Worm (Caenorhabditis elegans) whole organism, L2 larva: ENCODE data around the gene F49E11.7.

Source experiments
- C34F6.9 ChIP-seq: fragments of 150-350 bp; optimal IDR thresholded peaks from 2 replicates; lab custom pipeline; 2014; ENCODE audit warnings: missing biosample characterization, missing genetic modification characterization
- R02D3.7 ChIP-seq: fragments of 150-350 bp; optimal IDR thresholded peaks from 2 replicates; lab custom pipeline; 2014; ENCODE audit warnings: missing biosample characterization, missing genetic modification characterization
- Y55F3AM.14 ChIP-seq: fragments of 200-800 bp; sonication (Bioruptor generic); optimal IDR thresholded peaks from 2 replicates; lab custom pipeline; 2018; ENCODE audit warnings: mild to moderate bottlenecking, missing genetic modification characterization, missing compliant biosample characterization
- ZK546.5 ChIP-seq: sonication (generic microtip); optimal IDR thresholded peaks from 2 replicates; lab custom pipeline; 2017; ENCODE audit warnings: missing biosample characterization, missing genetic modification characterization
- alr-1 ChIP-seq: fragments of 150-350 bp; optimal IDR thresholded peaks from 2 replicates; lab custom pipeline; 2014; ENCODE audit warnings: missing biosample characterization, missing genetic modification characterization
- ama-1 ChIP-seq: fragments of 150-350 bp; optimal IDR thresholded peaks from 2 replicates; lab custom pipeline; 2018; ENCODE audit warnings: inconsistent platforms
- blmp-1 ChIP-seq: sonication (generic microtip); optimal IDR thresholded peaks from 2 replicates; lab custom pipeline; 2017; ENCODE audit warnings: missing genetic modification characterization, mild to moderate bottlenecking, missing compliant biosample characterization, antibody characterized with exemption, moderate library complexity; ENCODE audit not compliant: insufficient read depth
- ceh-82 ChIP-seq: fragments of 150-350 bp; optimal IDR thresholded peaks from 2 replicates; lab custom pipeline; 2014; ENCODE audit warnings: missing biosample characterization, missing genetic modification characterization
- crh-2 ChIP-seq: sonication (generic microtip); optimal IDR thresholded peaks from 2 replicates; lab custom pipeline; 2017; ENCODE audit warnings: missing biosample characterization, missing genetic modification characterization
- dmd-4 ChIP-seq: sonication (generic microtip); optimal IDR thresholded peaks from 2 replicates; lab custom pipeline; 2017; ENCODE audit warnings: missing biosample characterization, missing genetic modification characterization
- elt-1 ChIP-seq: fragments of 150-350 bp; optimal IDR thresholded peaks from 2 replicates; lab custom pipeline; 2014; ENCODE audit warnings: missing biosample characterization, missing genetic modification characterization
- lin-11 ChIP-seq: fragments of 150-350 bp; sonication (generic microtip); optimal IDR thresholded peaks from 2 replicates; lab custom pipeline; 2014; ENCODE audit warnings: missing biosample characterization, missing genetic modification characterization, inconsistent platforms, mixed read lengths
- lin-13 ChIP-seq: fragments of 150-350 bp; optimal IDR thresholded peaks from 2 replicates; lab custom pipeline; 2014; ENCODE audit warnings: missing biosample characterization, missing genetic modification reagents, missing genetic modification characterization
- lin-39 ChIP-seq: fragments of 150-350 bp; optimal IDR thresholded peaks from 2 replicates; lab custom pipeline; 2014; ENCODE audit warnings: missing biosample characterization, missing genetic modification reagents, missing genetic modification characterization
- lsy-2 ChIP-seq, 2 experiments: fragments of 150-350 bp in 1 of 2; sonication (generic microtip) in 1 of 2; optimal IDR thresholded peaks; 2 replicates each; lab custom pipeline; 2014 to 2017; ENCODE audit warnings: missing biosample characterization in 2 of 2, missing genetic modification characterization in 2 of 2
- mbf-1 ChIP-seq: sonication (generic microtip); optimal IDR thresholded peaks from 2 replicates; lab custom pipeline; 2017; ENCODE audit warnings: missing biosample characterization, missing genetic modification characterization
- mdl-1 ChIP-seq, 2 experiments: fragments of 150-350 bp in 1 of 2; sonication (generic microtip) in 1 of 2; optimal IDR thresholded peaks; 2 replicates each; lab custom pipeline; 2017; ENCODE audit warnings: missing biosample characterization in 2 of 2, missing genetic modification characterization in 2 of 2
- nhr-10 ChIP-seq: sonication (generic microtip); optimal IDR thresholded peaks from 2 replicates; lab custom pipeline; 2017; ENCODE audit warnings: missing biosample characterization, missing genetic modification characterization
- nhr-11 ChIP-seq: fragments of 150-350 bp; optimal IDR thresholded peaks from 2 replicates; lab custom pipeline; 2014; ENCODE audit warnings: missing biosample characterization, missing genetic modification characterization
- nhr-12 ChIP-seq: fragments of 150-350 bp; optimal IDR thresholded peaks from 2 replicates; lab custom pipeline; 2014; ENCODE audit warnings: missing biosample characterization, missing genetic modification characterization
- nhr-129 ChIP-seq: fragments of 150-350 bp; optimal IDR thresholded peaks from 2 replicates; lab custom pipeline; 2014; ENCODE audit warnings: missing biosample characterization, missing genetic modification characterization
- nhr-23 ChIP-seq: fragments of 150-350 bp; optimal IDR thresholded peaks from 2 replicates; lab custom pipeline; 2014; ENCODE audit warnings: missing biosample characterization, missing genetic modification reagents, missing genetic modification characterization
- nhr-237 ChIP-seq: fragments of 150-350 bp; optimal IDR thresholded peaks from 2 replicates; lab custom pipeline; 2014; ENCODE audit warnings: missing biosample characterization, missing genetic modification characterization
- nhr-25 ChIP-seq: fragments of 150-350 bp; sonication (generic microtip); optimal IDR thresholded peaks from 3 replicates; lab custom pipeline; 2014; ENCODE audit warnings: missing biosample characterization, missing genetic modification characterization
- nhr-6 ChIP-seq: fragments of 150-350 bp; optimal IDR thresholded peaks from 2 replicates; lab custom pipeline; 2014; ENCODE audit warnings: missing biosample characterization, missing genetic modification characterization
- nhr-77 ChIP-seq: fragments of 150-350 bp; optimal IDR thresholded peaks from 2 replicates; lab custom pipeline; 2014; ENCODE audit warnings: missing biosample characterization, missing genetic modification characterization
- peb-1 ChIP-seq: fragments of 150-350 bp; optimal IDR thresholded peaks from 2 replicates; lab custom pipeline; 2014; ENCODE audit warnings: missing biosample characterization, missing genetic modification characterization
- sem-4 ChIP-seq: fragments of 150-350 bp; optimal IDR thresholded peaks from 2 replicates; lab custom pipeline; 2014; ENCODE audit warnings: missing biosample characterization, missing genetic modification reagents, missing genetic modification characterization
- sma-3 ChIP-seq: sonication (generic microtip); optimal IDR thresholded peaks from 2 replicates; lab custom pipeline; 2016; ENCODE audit warnings: missing genetic modification reagents, missing genetic modification characterization, missing compliant biosample characterization
- unc-39 ChIP-seq: fragments of 150-350 bp; optimal IDR thresholded peaks from 2 replicates; lab custom pipeline; 2014; ENCODE audit warnings: missing biosample characterization, missing genetic modification characterization
- unc-62 ChIP-seq: fragments of 150-350 bp; optimal IDR thresholded peaks from 2 replicates; lab custom pipeline; 2014; ENCODE audit warnings: missing biosample characterization, missing genetic modification reagents, missing genetic modification characterization
- zag-1 ChIP-seq: fragments of 150-350 bp; optimal IDR thresholded peaks from 2 replicates; lab custom pipeline; 2014; ENCODE audit warnings: missing biosample characterization, missing genetic modification characterization
- ztf-1 ChIP-seq: fragments of 200-800 bp; sonication (Bioruptor generic); conservative IDR thresholded peaks from 2 replicates; pipeline ENCODE4 v1.3.6; 2022; ENCODE audit warnings: missing genetic modification characterization, missing compliant biosample characterization
- ztf-11 ChIP-seq: sonication (generic microtip); optimal IDR thresholded peaks from 2 replicates; lab custom pipeline; 2017; ENCODE audit warnings: missing biosample characterization, missing genetic modification characterization
- ztf-4 ChIP-seq: fragments of 150-350 bp; optimal IDR thresholded peaks from 2 replicates; lab custom pipeline; 2014; ENCODE audit warnings: missing biosample characterization, missing genetic modification characterization

F49E11.7 gene

ce11 chrIV:13030467-13031299 lies 22.0 kb upstream of the F49E11.7 start:
- TF ChIP-seq unc-62 (GFP tag; lab: Kevin White, UChicago) (no peak), lsy-2 (tag; optimal IDR thresholded peaks at IDR 0.05; lab: Kevin White, UChicago) (no peak), nhr-11 (tag; lab: Kevin White, UChicago) (no peak), C34F6.9 (tag; lab: Kevin White, UChicago) (no peak), sma-3 (GFP tag; lab: Kevin White, UChicago) (no peak), ztf-1 (GFP tag; lab: Robert Waterston, UW) (no peak), nhr-77 (no peak), ztf-4 (tag; lab: Kevin White, UChicago) (peak; percentile 5), ztf-11 (tag; lab: Kevin White, UChicago) (no peak), dmd-4 (tag; lab: Kevin White, UChicago) (no peak), nhr-23 (tag; lab: Kevin White, UChicago) (no peak), lin-11 (tag; lab: Kevin White, UChicago) (no peak), crh-2 (no peak), nhr-25 (peak; percentile 8), ama-1 (lab: Kevin White, UChicago) (no peak), nhr-6 (tag; lab: Kevin White, UChicago) (no peak)

- peak; percentile 19 for TF ChIP-seq nhr-129 (tag; lab: Kevin White, UChicago)
- no peak for TF ChIP-seq unc-39 (tag; lab: Kevin White, UChicago)
- TF ChIP-seq Y55F3AM.14 (GFP tag; lab: Kevin White, UChicago) = no peak
- no peak for TF ChIP-seq zag-1 (tag; lab: Kevin White, UChicago)
These were observed 20.5 kb upstream of the F49E11.7 start for ce11 chrIV:13032153-13032552.

- no peak for TF ChIP-seq nhr-12 (tag; lab: Kevin White, UChicago)
- TF ChIP-seq, all 48 proteins: peak for 0
These were observed 19.2 kb upstream of the F49E11.7 start for ce11 chrIV:13033516-13033915.

- TF ChIP-seq nhr-25 (peak; percentile 18), ZK546.5 (tag; lab: Kevin White, UChicago) (no peak)
These were observed 17.4 kb upstream of the F49E11.7 start for ce11 chrIV:13035302-13035701.

- no peak for TF ChIP-seq lin-39 (tag; lab: Kevin White, UChicago)
- TF ChIP-seq ama-1 (lab: Kevin White, UChicago) = no peak
- TF ChIP-seq nhr-10 (tag; lab: Kevin White, UChicago) = no peak
- no peak for TF ChIP-seq nhr-25
- no peak for TF ChIP-seq sem-4 (tag; lab: Kevin White, UChicago)
- TF ChIP-seq alr-1 (tag; lab: Kevin White, UChicago) = no peak
- TF ChIP-seq Y55F3AM.14 (GFP tag; lab: Kevin White, UChicago) = no peak
- TF ChIP-seq nhr-237 (tag; lab: Kevin White, UChicago) = no peak
- no peak for TF ChIP-seq lin-13 (GFP tag; lab: Kevin White, UChicago)
- TF ChIP-seq nhr-77 = no peak
- no peak for TF ChIP-seq ztf-11 (tag; lab: Kevin White, UChicago)
- TF ChIP-seq nhr-12 (tag; lab: Kevin White, UChicago) = no peak
- no peak for TF ChIP-seq mbf-1 (tag; lab: Kevin White, UChicago)
- TF ChIP-seq elt-1 (tag; lab: Kevin White, UChicago) = no peak
- TF ChIP-seq mdl-1 (tag; optimal IDR thresholded peaks at IDR 0.05; lab: Kevin White, UChicago) = no peak
- no peak for TF ChIP-seq ztf-1 (GFP tag; lab: Robert Waterston, UW)
- TF ChIP-seq ceh-82 (tag; lab: Kevin White, UChicago) = no peak
- no peak for TF ChIP-seq R02D3.7 (tag; lab: Kevin White, UChicago)
- TF ChIP-seq peb-1 (tag; lab: Kevin White, UChicago) = no peak
- TF ChIP-seq blmp-1 (tag; lab: Kevin White, UChicago) = no peak
These were observed 15.8 kb upstream of the F49E11.7 start for ce11 chrIV:13036835-13037234.
